Worm (Caenorhabditis elegans): ENCODE data around the gene srp-1.

- TF ChIP-seq lin-39 (tag; optimal IDR thresholded peaks at IDR 0.05) (no peak), F13H6.1 (tag; optimal IDR thresholded peaks at IDR 0.05) (no peak), ama-1 (optimal IDR thresholded peaks at IDR 0.05) (no peak), nhr-10 (tag; optimal IDR thresholded peaks at IDR 0.05) (no peak), lin-13 (GFP tag; optimal IDR thresholded peaks at IDR 0.05) (no peak), snpc-4 (tag; optimal IDR thresholded peaks at IDR 0.05) (no peak), crh-2 (tag; optimal IDR thresholded peaks at IDR 0.05) (no peak), elt-1 (tag; optimal IDR thresholded peaks at IDR 0.05) (no peak), nhr-11 (tag; optimal IDR thresholded peaks at IDR 0.05) (no peak), ztf-11 (tag; optimal IDR thresholded peaks at IDR 0.05) (no peak), ceh-82 (tag; optimal IDR thresholded peaks at IDR 0.05) (no peak), lin-11 (tag; optimal IDR thresholded peaks at IDR 0.05) (no peak), elt-3 (tag; optimal IDR thresholded peaks at IDR 0.05) (no peak)
These were observed 51.4 kb downstream of the srp-1 start, which contains the start of gene nhr-270 for ce11 chrV:804485-804884.

Measured in whole organism, L2 larva.